Worm (Caenorhabditis elegans): Measurements from ENCODE around the gene W02B12.13.

The W02B12.13 gene

DNA sequence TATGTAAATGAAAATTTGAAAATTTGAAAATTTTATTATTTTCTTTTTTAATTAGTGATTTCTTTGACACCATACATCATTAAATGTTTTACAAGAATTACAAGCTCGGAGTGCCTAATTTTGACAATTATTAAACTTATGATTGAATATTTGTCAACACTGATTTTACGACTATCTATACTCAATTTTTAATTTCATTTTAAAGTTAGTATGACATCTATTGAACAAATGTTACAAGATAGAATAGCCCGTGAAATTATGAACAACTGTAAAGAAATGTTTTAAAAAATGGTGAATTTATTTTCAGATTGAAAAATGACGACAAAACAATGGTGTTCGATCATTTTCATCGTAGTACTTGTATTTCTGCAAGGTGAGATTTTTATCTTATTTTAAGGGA lies 27.1 kb upstream of the W02B12.13 start, which contains the start of gene C05D12.2:
C05D12.2 (plus strand) TSS at position 301 of the 400 bp plus-strand sequence.
- TF ChIP-seq egl-44 (GFP tag; IDR thresholded peaks at IDR 0.05) = no peak
- TF ChIP-seq Y79H2A.3 (GFP tag; conservative IDR thresholded peaks at IDR 0.05) = no peak
- TF ChIP-seq xnd-1 (tag; optimal IDR thresholded peaks at IDR 0.05) = no peak
- TF ChIP-seq lin-40 (tag; optimal IDR thresholded peaks at IDR 0.05) = no peak
- no peak for TF ChIP-seq nhr-27 (tag; optimal IDR thresholded peaks at IDR 0.05)
- no peak for TF ChIP-seq Y67H2A.10 (GFP tag; conservative IDR thresholded peaks at IDR 0.05)
- TF ChIP-seq ceh-27 (GFP tag; optimal IDR thresholded peaks at IDR 0.05) = no peak
- no peak for TF ChIP-seq ceh-79 (tag; optimal IDR thresholded peaks at IDR 0.05)
- TF ChIP-seq ztf-28 (GFP tag; IDR thresholded peaks at IDR 0.05) = no peak
- no peak for TF ChIP-seq rec-8 (tag; optimal IDR thresholded peaks at IDR 0.05)
- TF ChIP-seq him-1 (tag; optimal IDR thresholded peaks at IDR 0.05) = no peak
- no peak for TF ChIP-seq B0019.2 (GFP tag; conservative IDR thresholded peaks at IDR 0.05)
- no peak for TF ChIP-seq nhr-179 (tag; optimal IDR thresholded peaks at IDR 0.05)
- no peak for TF ChIP-seq mcd-1 (GFP tag; IDR thresholded peaks at IDR 0.05)
- no peak for TF ChIP-seq Y53G8AR.9 (GFP tag; conservative IDR thresholded peaks at IDR 0.05)
- no peak for TF ChIP-seq lsl-1 (GFP tag; optimal IDR thresholded peaks at IDR 0.05)
- no peak for TF ChIP-seq F52B5.7 (tag; optimal IDR thresholded peaks at IDR 0.05)

DNA sequence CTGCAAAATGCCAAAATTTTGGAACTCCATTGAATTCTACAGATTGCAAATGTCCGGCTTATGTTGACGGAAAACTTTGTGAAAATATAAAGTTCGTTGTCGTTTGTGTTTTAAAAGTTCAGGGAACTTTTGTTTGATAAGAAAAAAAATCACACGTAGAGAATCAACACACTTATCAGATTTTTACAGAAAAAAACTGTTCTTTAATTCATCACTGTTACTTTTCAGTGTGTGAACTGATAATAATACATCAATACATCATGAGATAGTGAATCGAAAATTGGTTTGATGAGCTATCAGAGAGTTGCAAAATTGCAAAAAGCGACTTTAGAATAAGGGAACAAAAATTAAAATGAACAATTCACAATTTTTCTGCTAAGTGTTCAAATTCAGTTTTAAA lies 26.6 kb upstream of the W02B12.13 start:
- no peak for TF ChIP-seq mxl-1 (tag; optimal IDR thresholded peaks at IDR 0.05)
- TF ChIP-seq F37B4.10 (GFP tag; IDR thresholded peaks at IDR 0.05) = no peak
- no peak for TF ChIP-seq dox-1 (GFP tag; IDR thresholded peaks at IDR 0.05)
- TF ChIP-seq tbp1 (GFP tag; optimal IDR thresholded peaks at IDR 0.05) = no peak
- no peak for TF ChIP-seq ccch-3 (GFP tag; optimal IDR thresholded peaks at IDR 0.05)
- TF ChIP-seq nhr-80 (tag; optimal IDR thresholded peaks at IDR 0.05) = peak; percentile 60
- no peak for TF ChIP-seq F39B2.1 (GFP tag; IDR thresholded peaks at IDR 0.05)
- no peak for TF ChIP-seq athp-1 (tag; optimal IDR thresholded peaks at IDR 0.05)

DNA sequence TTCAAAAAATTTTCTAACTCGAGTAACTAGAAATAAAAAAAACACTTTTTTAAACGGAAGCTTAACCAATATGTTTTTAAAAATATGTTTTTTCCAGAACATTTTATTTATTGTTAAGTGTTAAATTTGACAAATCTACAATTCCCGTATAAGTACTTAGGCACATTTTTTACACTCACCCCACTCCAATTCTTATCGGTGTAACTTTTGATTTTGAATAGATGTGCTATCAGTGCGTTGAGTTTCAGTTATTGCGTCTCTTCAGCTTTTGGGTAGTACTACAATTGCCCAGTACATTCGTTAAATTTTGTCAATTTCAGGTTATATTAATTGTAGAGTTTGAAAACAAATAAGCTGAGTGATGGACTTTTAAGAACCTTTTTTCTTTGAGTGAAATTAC lies 21.0 kb upstream of the W02B12.13 start:
- TF ChIP-seq akir-1 (GFP tag; optimal IDR thresholded peaks at IDR 0.05) (no peak), bed-2 (GFP tag; IDR thresholded peaks at IDR 0.05) (no peak), T07F8.4 (tag; optimal IDR thresholded peaks at IDR 0.05) (no peak), rpc-1 (optimal IDR thresholded peaks at IDR 0.05) (no peak), rpc-1 (tag; optimal IDR thresholded peaks at IDR 0.05) (no peak), lir-1 (GFP tag; conservative IDR thresholded peaks at IDR 0.05) (no peak), hsf-1 (GFP tag; IDR thresholded peaks at IDR 0.05) (no peak), Y67H2A.10 (GFP tag; conservative IDR thresholded peaks at IDR 0.05) (no peak), nfyb-1 (GFP tag; IDR thresholded peaks at IDR 0.05) (no peak), mxl-1 (tag; optimal IDR thresholded peaks at IDR 0.05) (no peak), ets-4 (GFP tag; optimal IDR thresholded peaks at IDR 0.05) (no peak)

DNA sequence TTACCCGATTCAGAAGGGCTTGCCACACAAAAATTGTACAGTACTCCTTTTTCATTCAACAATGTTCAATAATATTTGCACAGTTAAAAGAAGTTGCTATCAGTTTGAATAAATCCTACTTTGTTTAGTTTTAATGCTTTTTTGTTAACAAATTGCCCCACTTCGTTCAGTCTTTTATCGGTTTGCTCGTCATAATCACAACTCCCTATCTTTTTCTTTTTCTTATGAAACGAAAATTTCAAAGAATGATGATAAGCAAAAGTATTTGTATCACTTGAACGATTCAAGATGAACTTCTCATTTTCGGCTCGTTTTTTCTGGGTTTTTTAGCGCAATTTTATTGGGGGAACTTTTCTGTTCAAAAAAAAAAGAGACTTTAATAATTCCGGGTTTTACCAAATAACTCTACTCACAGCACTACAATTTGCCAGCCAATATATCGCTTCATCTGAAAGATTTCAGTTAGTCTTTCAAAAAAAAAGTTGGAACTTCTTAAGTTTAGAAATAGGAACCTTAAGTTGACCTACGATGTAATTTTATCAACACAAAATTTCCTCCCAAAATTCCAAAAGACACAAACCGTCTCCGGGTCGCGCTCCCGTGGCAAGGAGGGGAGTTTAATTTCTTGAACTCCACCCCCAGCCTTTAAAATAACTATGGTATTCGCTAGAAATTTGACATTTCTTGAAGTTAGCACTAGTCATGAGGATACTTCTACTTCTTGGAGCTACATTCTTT lies 20.3 kb upstream of the W02B12.13 start, which contains the start of gene C05D12.3:
C05D12.3 (plus strand) TSS at position 688 of the 738 bp plus-strand sequence.
- TF ChIP-seq nhr-80 (tag; optimal IDR thresholded peaks at IDR 0.05) = peak; percentile 33
- TF ChIP-seq zfh-2 (GFP tag; conservative IDR thresholded peaks at IDR 0.05) = no peak

Data from whole organism, young adult.